Worm (Caenorhabditis elegans) whole organism, L1 larva: ENCODE measurements around the gene srbc-8.

Source experiments
- C04F5.9 ChIP-seq: sonication (generic microtip); optimal IDR thresholded peaks from 2 replicates; lab custom pipeline; 2016; ENCODE audit warnings: missing genetic modification characterization, missing compliant biosample characterization
- C34B4.2 ChIP-seq: sonication (generic microtip); optimal IDR thresholded peaks from 2 replicates; lab custom pipeline; 2017; ENCODE audit warnings: mild to moderate bottlenecking, missing genetic modification characterization, missing compliant biosample characterization
- F16B12.6 ChIP-seq: fragments of 150-350 bp; optimal IDR thresholded peaks from 2 replicates; lab custom pipeline; 2014; ENCODE audit warnings: missing biosample characterization, missing genetic modification characterization
- Y116A8C.19 ChIP-seq: sonication (generic microtip); optimal IDR thresholded peaks from 2 replicates; lab custom pipeline; 2016; ENCODE audit warnings: missing compliant biosample characterization, missing genetic modification characterization, borderline replicate concordance
- alr-1 ChIP-seq: fragments of 200-800 bp; sonication (Bioruptor generic); optimal IDR thresholded peaks from 2 replicates; lab custom pipeline; 2018; ENCODE audit warnings: borderline replicate concordance, mild to moderate bottlenecking, missing genetic modification characterization, missing compliant biosample characterization
- aly-2 ChIP-seq: fragments of 150-350 bp; optimal IDR thresholded peaks from 2 replicates; lab custom pipeline; 2014; ENCODE audit warnings: missing biosample characterization, missing genetic modification characterization
- ama-1 ChIP-seq: fragments of 150-350 bp; optimal IDR thresholded peaks from 2 replicates; lab custom pipeline; 2014
- blmp-1 ChIP-seq: fragments of 150-350 bp; optimal IDR thresholded peaks from 2 replicates; lab custom pipeline; 2014; ENCODE audit warnings: missing biosample characterization, missing genetic modification characterization
- ceh-8 ChIP-seq: fragments of 200-800 bp; sonication (Bioruptor generic); optimal IDR thresholded peaks from 2 replicates; lab custom pipeline; 2018; ENCODE audit warnings: mild to moderate bottlenecking, missing genetic modification characterization, moderate library complexity, missing compliant biosample characterization
- dpl-1 ChIP-seq, 3 experiments: fragments of 150-350 bp in 2 of 3; sonication (generic microtip) in 1 of 3; optimal IDR thresholded peaks; 2 replicates each; lab custom pipeline; 2014 to 2017; ENCODE audit warnings: missing biosample characterization in 3 of 3, missing genetic modification characterization in 3 of 3, missing genetic modification reagents in 3 of 3
- efl-1 ChIP-seq, 4 experiments: fragments of 150-350 bp; optimal IDR thresholded peaks in 3 of 4; peaks in 1 of 4; 1 replicate in 1 of 4; 2 replicates in 3 of 4; lab custom pipeline; 2014; ENCODE audit warnings: missing biosample characterization in 2 of 4, missing genetic modification characterization in 2 of 4, missing genetic modification reagents in 2 of 4
- efl-3 ChIP-seq: fragments of 200-800 bp; sonication (Bioruptor generic); optimal IDR thresholded peaks from 2 replicates; lab custom pipeline; 2018; ENCODE audit warnings: mild to moderate bottlenecking, missing genetic modification characterization, missing compliant biosample characterization
- egl-27 ChIP-seq, 2 experiments: fragments of 150-350 bp in 1 of 2; sonication (generic microtip); optimal IDR thresholded peaks; 3 replicates each; lab custom pipeline; 2017 to 2018; ENCODE audit warnings: missing biosample characterization in 2 of 2, missing genetic modification characterization in 2 of 2, missing genetic modification reagents in 2 of 2
- elt-2 ChIP-seq: sonication (generic microtip); optimal IDR thresholded peaks from 2 replicates; lab custom pipeline; 2016; ENCODE audit warnings: missing genetic modification characterization, mild to moderate bottlenecking, inconsistent platforms, missing compliant biosample characterization, missing genetic modification reagents
- ets-5 ChIP-seq: fragments of 200-800 bp; sonication (Bioruptor generic); IDR thresholded peaks from 2 replicates; pipeline ENCODE4 v1.3.6; 2022; ENCODE audit warnings: missing genetic modification characterization, missing compliant biosample characterization
- fkh-10 ChIP-seq: sonication (generic microtip); optimal IDR thresholded peaks from 2 replicates; lab custom pipeline; 2017; ENCODE audit warnings: missing biosample characterization, missing genetic modification reagents, missing genetic modification characterization
- hlh-4 ChIP-seq: sonication (generic microtip); optimal IDR thresholded peaks from 2 replicates; lab custom pipeline; 2016; ENCODE audit warnings: mild to moderate bottlenecking, missing genetic modification characterization, missing compliant biosample characterization
- isw-1 ChIP-seq: fragments of 200-800 bp; sonication (Bioruptor generic); IDR thresholded peaks from 2 replicates; pipeline ENCODE4 v1.3.6; 2022; ENCODE audit warnings: missing genetic modification characterization, missing compliant biosample characterization
- jun-1 ChIP-seq: fragments of 150-350 bp; optimal IDR thresholded peaks from 2 replicates; lab custom pipeline; 2014; ENCODE audit warnings: missing biosample characterization, missing genetic modification reagents, missing genetic modification characterization
- lin-13 ChIP-seq: fragments of 150-350 bp; optimal IDR thresholded peaks from 2 replicates; lab custom pipeline; 2014; ENCODE audit warnings: missing biosample characterization, missing genetic modification reagents, missing genetic modification characterization
- lir-3 ChIP-seq: sonication (generic microtip); optimal IDR thresholded peaks from 2 replicates; lab custom pipeline; 2016; ENCODE audit warnings: mild to moderate bottlenecking, missing genetic modification characterization, moderate library complexity, missing compliant biosample characterization; ENCODE audit not compliant: poor library complexity
- mab-9 ChIP-seq: fragments of 200-800 bp; sonication (Bioruptor generic); IDR thresholded peaks from 2 replicates; pipeline ENCODE4 v1.3.6; 2022; ENCODE audit warnings: missing genetic modification reagents, missing genetic modification characterization, missing compliant biosample characterization
- nhr-19 ChIP-seq: fragments of 200-800 bp; sonication (Bioruptor generic); conservative IDR thresholded peaks from 2 replicates; pipeline ENCODE4 v1.3.6; 2022; ENCODE audit warnings: missing genetic modification characterization, missing compliant biosample characterization
- nhr-20 ChIP-seq: sonication (generic microtip); optimal IDR thresholded peaks from 2 replicates; lab custom pipeline; 2016; ENCODE audit warnings: mild to moderate bottlenecking, missing genetic modification characterization, missing compliant biosample characterization
- nhr-84 ChIP-seq: sonication (generic microtip); optimal IDR thresholded peaks from 2 replicates; lab custom pipeline; 2017; ENCODE audit warnings: missing biosample characterization, missing genetic modification characterization
- nhr-85 ChIP-seq: sonication (generic microtip); peaks from one replicate; lab custom pipeline; 2016; ENCODE audit warnings: missing genetic modification characterization, inconsistent platforms, missing compliant biosample characterization
- pax-3 ChIP-seq: fragments of 200-800 bp; sonication (Bioruptor generic); optimal IDR thresholded peaks from 2 replicates; lab custom pipeline; 2018; ENCODE audit warnings: mild to moderate bottlenecking, missing genetic modification characterization, moderate library complexity, missing compliant biosample characterization
- pqm-1 ChIP-seq: sonication (generic microtip); optimal IDR thresholded peaks from 3 replicates; lab custom pipeline; 2017; ENCODE audit warnings: missing biosample characterization, missing genetic modification characterization
- rnt-1 ChIP-seq: sonication (generic microtip); optimal IDR thresholded peaks from 2 replicates; lab custom pipeline; 2016; ENCODE audit warnings: mild to moderate bottlenecking, missing genetic modification characterization, moderate library complexity, missing compliant biosample characterization
- skn-1 ChIP-seq: fragments of 150-350 bp; optimal IDR thresholded peaks from 2 replicates; lab custom pipeline; 2014; ENCODE audit warnings: missing biosample characterization, missing genetic modification characterization
- snpc-4 ChIP-seq: fragments of 150-350 bp; optimal IDR thresholded peaks from 2 replicates; lab custom pipeline; 2014; ENCODE audit warnings: missing biosample characterization, missing genetic modification characterization
- snu-23 ChIP-seq: sonication (generic microtip); optimal IDR thresholded peaks from 2 replicates; lab custom pipeline; 2016; ENCODE audit warnings: missing genetic modification characterization, missing compliant biosample characterization
- sptf-1 ChIP-seq: fragments of 150-350 bp; optimal IDR thresholded peaks from 2 replicates; lab custom pipeline; 2014; ENCODE audit warnings: missing biosample characterization, missing genetic modification characterization
- sup-37 ChIP-seq: fragments of 200-800 bp; sonication (Bioruptor generic); optimal IDR thresholded peaks from 2 replicates; lab custom pipeline; 2018; ENCODE audit warnings: mild to moderate bottlenecking, missing genetic modification characterization, missing compliant biosample characterization
- unc-30 ChIP-seq: sonication (generic microtip); optimal IDR thresholded peaks from 2 replicates; lab custom pipeline; 2017; ENCODE audit warnings: missing biosample characterization, missing genetic modification characterization
- unc-86 ChIP-seq: sonication (generic microtip); optimal IDR thresholded peaks from 2 replicates; lab custom pipeline; 2016; ENCODE audit warnings: missing genetic modification characterization, missing compliant biosample characterization
- unc-98 ChIP-seq: fragments of 200-800 bp; sonication (Bioruptor generic); IDR thresholded peaks from 2 replicates; pipeline ENCODE4 v1.3.6; 2022; ENCODE audit warnings: missing genetic modification characterization, missing compliant biosample characterization
- zag-1 ChIP-seq: fragments of 150-350 bp; optimal IDR thresholded peaks from 2 replicates; lab custom pipeline; 2014; ENCODE audit warnings: missing biosample characterization, missing genetic modification characterization
- ztf-11 ChIP-seq, 2 experiments: sonication (generic microtip); optimal IDR thresholded peaks; 2 replicates each; lab custom pipeline; 2016 to 2017; ENCODE audit warnings: missing genetic modification characterization in 2 of 2, missing biosample characterization in 1 of 2, missing compliant biosample characterization in 1 of 2
- ztf-4 ChIP-seq: fragments of 150-350 bp; optimal IDR thresholded peaks from 2 replicates; lab custom pipeline; 2014; ENCODE audit warnings: missing biosample characterization, missing genetic modification characterization

srbc-8 gene

ce11 chrV:7464696-7465095, 20.2 kb downstream of the srbc-8 start, which contains the start of gene srh-89:
Gene srh-89 (minus strand): TSS chrV:7464796.
- no peak for TF ChIP-seq sptf-1 (tag; lab: Kevin White, UChicago)
- no peak for TF ChIP-seq jun-1
- no peak for TF ChIP-seq ztf-11 (tag; optimal IDR thresholded peaks at IDR 0.05; lab: Kevin White, UChicago)
- TF ChIP-seq lir-3 (tag; lab: Kevin White, UChicago) = no peak
- no peak for TF ChIP-seq pax-3 (tag; lab: Kevin White, UChicago)
- no peak for TF ChIP-seq ama-1 (lab: Kevin White, UChicago)
- no peak for TF ChIP-seq Y116A8C.19 (tag; lab: Kevin White, UChicago)
- no peak for TF ChIP-seq snu-23
- TF ChIP-seq elt-2 (tag; lab: Kevin White, UChicago) = no peak
- no peak for TF ChIP-seq unc-98 (GFP tag; lab: Robert Waterston, UW)
- TF ChIP-seq ceh-8 (GFP tag; lab: Kevin White, UChicago) = no peak
- no peak for TF ChIP-seq C04F5.9

ce11 chrV:7460898-7461297, 24.0 kb downstream of the srbc-8 start, which contains the start of gene srh-92:
Gene srh-92 (minus strand): TSS chrV:7460998.
- TF ChIP-seq elt-2 (tag; lab: Kevin White, UChicago) = no peak
- no peak for TF ChIP-seq Y116A8C.19 (tag; lab: Kevin White, UChicago)
- no peak for TF ChIP-seq dpl-1 (GFP tag; optimal IDR thresholded peaks at IDR 0.05; lab: Kevin White, UChicago)
- TF ChIP-seq pax-3 (tag; lab: Kevin White, UChicago) = no peak
- TF ChIP-seq unc-98 (GFP tag; lab: Robert Waterston, UW) = no peak
- no peak for TF ChIP-seq sup-37 (GFP tag; lab: Kevin White, UChicago)
- no peak for TF ChIP-seq ets-5 (GFP tag; lab: Robert Waterston, UW)
- no peak for TF ChIP-seq sptf-1 (tag; lab: Kevin White, UChicago)
- TF ChIP-seq rnt-1 (tag; lab: Kevin White, UChicago) = no peak
- no peak for TF ChIP-seq zag-1 (tag; lab: Kevin White, UChicago)
- TF ChIP-seq alr-1 = no peak
- TF ChIP-seq nhr-85 (tag; lab: Kevin White, UChicago) = no peak
- no peak for TF ChIP-seq mab-9 (GFP tag; lab: Robert Waterston, UW)
- no peak for TF ChIP-seq egl-27 (tag; optimal IDR thresholded peaks at IDR 0.05; lab: Kevin White, UChicago)
- no peak for TF ChIP-seq blmp-1 (tag; lab: Kevin White, UChicago)
- TF ChIP-seq skn-1 (tag; lab: Kevin White, UChicago) = no peak
- no peak for TF ChIP-seq nhr-19 (GFP tag; lab: Robert Waterston, UW)
- TF ChIP-seq jun-1 = no peak
- TF ChIP-seq, all 84 proteins: peak for 0

ce11 chrV:7455008-7455407, 29.9 kb downstream of the srbc-8 start, which contains the start of gene F25E5.2:
Gene F25E5.2 (plus strand): TSS chrV:7455308.
- TF ChIP-seq aly-2 (tag; lab: Kevin White, UChicago) (no peak), fkh-10 (no peak), ztf-4 (tag; lab: Kevin White, UChicago) (no peak), snpc-4 (tag; lab: Kevin White, UChicago) (no peak), hlh-4 (no peak), F16B12.6 (tag; lab: Kevin White, UChicago) (no peak), lir-3 (tag; lab: Kevin White, UChicago) (no peak), lin-13 (GFP tag; lab: Kevin White, UChicago) (no peak), pqm-1 (tag; lab: Kevin White, UChicago) (no peak), unc-30 (tag; lab: Kevin White, UChicago) (no peak), unc-86 (tag; lab: Kevin White, UChicago) (no peak), nhr-20 (tag; lab: Kevin White, UChicago) (no peak), C34B4.2 (no peak), efl-1 (optimal IDR thresholded peaks at IDR 0.05; lab: Kevin White, UChicago) (no peak), efl-1 (GFP tag; optimal IDR thresholded peaks at IDR 0.05 in 1 of 2; lab: Kevin White, UChicago) (no peak), nhr-84 (no peak), isw-1 (no peak), elt-2 (tag; lab: Kevin White, UChicago) (no peak), efl-3 (GFP tag; lab: Kevin White, UChicago) (no peak), ama-1 (lab: Kevin White, UChicago) (no peak)
